Worm (Caenorhabditis elegans) whole organism, mixed stage, embryonic: ENCODE results near the gene saeg-2.

Source experiments
- M03D4.4 ChIP-seq: sonication (generic microtip); optimal IDR thresholded peaks from 2 replicates; lab custom pipeline; 2017; ENCODE audit warnings: mild to moderate bottlenecking, missing genetic modification characterization, missing compliant biosample characterization
- bed-3 ChIP-seq: fragments of 200-800 bp; sonication (Bioruptor generic); optimal IDR thresholded peaks from 3 replicates; lab custom pipeline; 2018; ENCODE audit warnings: mild to moderate bottlenecking, missing genetic modification characterization, moderate library complexity, missing compliant biosample characterization
- ceh-83 ChIP-seq: fragments of 200-800 bp; sonication (Bioruptor generic); optimal IDR thresholded peaks from 2 replicates; lab custom pipeline; 2018; ENCODE audit warnings: mild to moderate bottlenecking, missing genetic modification characterization, missing compliant biosample characterization
- hlh-1 ChIP-seq: fragments of 150-350 bp; optimal IDR thresholded peaks from 2 replicates; lab custom pipeline; 2014; ENCODE audit warnings: missing biosample characterization, missing genetic modification reagents, missing genetic modification characterization
- lin-13 ChIP-seq: fragments of 150-350 bp; optimal IDR thresholded peaks from 2 replicates; lab custom pipeline; 2014; ENCODE audit warnings: missing biosample characterization, missing genetic modification characterization
- mep-1 ChIP-seq: fragments of 150-350 bp; optimal IDR thresholded peaks from 2 replicates; lab custom pipeline; 2017; ENCODE audit warnings: missing biosample characterization, missing genetic modification reagents, missing genetic modification characterization, inconsistent platforms
- snpc-4 ChIP-seq: fragments of 150-350 bp; optimal IDR thresholded peaks from 2 replicates; lab custom pipeline; 2014; ENCODE audit warnings: missing biosample characterization, missing genetic modification characterization
- unc-39 ChIP-seq: fragments of 150-350 bp; optimal IDR thresholded peaks from 2 replicates; lab custom pipeline; 2014; ENCODE audit warnings: missing biosample characterization, missing genetic modification characterization
- unc-62 ChIP-seq: fragments of 150-350 bp; optimal IDR thresholded peaks from 2 replicates; lab custom pipeline; 2014; ENCODE audit warnings: missing biosample characterization, missing genetic modification reagents, missing genetic modification characterization
- ztf-11 ChIP-seq: fragments of 150-350 bp; optimal IDR thresholded peaks from 2 replicates; lab custom pipeline; 2014; ENCODE audit warnings: missing biosample characterization, missing genetic modification characterization

DNA sequence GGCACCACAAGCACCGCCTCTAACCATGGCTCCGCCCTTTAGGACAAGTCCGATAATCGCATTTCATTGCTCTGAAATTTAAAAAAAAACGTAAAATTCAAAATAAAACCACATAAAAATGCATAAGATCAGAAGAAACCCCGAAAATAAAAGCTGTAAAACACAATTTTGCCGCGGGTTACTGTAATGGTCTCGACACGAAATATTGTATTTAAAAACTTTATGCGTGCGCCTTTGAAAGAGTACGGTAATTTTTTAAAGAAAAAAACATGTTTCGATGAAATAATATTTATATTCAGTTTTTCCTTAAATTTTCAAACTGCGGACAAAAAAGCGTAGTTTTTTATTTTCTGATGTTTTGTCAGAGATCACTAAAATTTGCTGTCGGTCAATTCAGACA, 11.4 kb upstream of the saeg-2 start, which contains the start of gene rnr-1:
- TF ChIP-seq ztf-11 (no peak), snpc-4 (no peak), bed-3 (no peak), lin-13 (tag; lab: Kevin White, UChicago) (no peak), ceh-83 (no peak), hlh-1 (tag; lab: Kevin White, UChicago) (no peak), M03D4.4 (no peak), mep-1 (tag; lab: Kevin White, UChicago) (no peak), unc-62 (GFP tag; lab: Kevin White, UChicago) (no peak), unc-39 (tag; lab: Kevin White, UChicago) (no peak)
